Worm (Caenorhabditis elegans): ENCODE results near the gene Y69E1A.5.

DNA sequence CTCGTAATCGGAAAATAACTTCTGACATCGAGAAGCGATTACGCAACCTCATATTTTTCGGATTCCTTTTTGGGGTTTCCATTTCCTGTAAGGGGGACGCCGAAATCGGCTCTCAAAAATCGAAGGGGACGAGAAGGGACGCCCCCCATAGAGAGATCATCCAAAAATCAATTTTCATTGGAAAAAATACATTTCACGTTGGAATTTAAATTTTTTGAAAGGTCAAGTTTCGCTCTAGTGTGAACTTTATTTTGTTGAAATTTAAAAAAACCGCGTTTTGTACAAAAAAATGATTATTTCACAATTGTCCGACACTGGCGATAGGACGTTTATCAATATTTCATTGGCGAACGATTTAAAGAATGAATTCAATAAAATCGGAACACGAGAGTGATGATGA, 5.5 kb downstream of the Y69E1A.5 start, which contains the start of gene Y69E1A.3:
- no peak for TF ChIP-seq ztf-11 (tag; optimal IDR thresholded peaks at IDR 0.05)
- TF ChIP-seq alr-1 (tag; optimal IDR thresholded peaks at IDR 0.05): no peak

All from whole organism, L2 larva.